Fruit fly (Drosophila melanogaster): ENCODE measurements around the gene CG8132.
A peak's percentile ranks its signal among the peaks of the same experiment; 100 is the strongest.

- TF ChIP-seq CG3032 (tag; optimal IDR thresholded peaks at IDR 0.05) (no peak), vri (GFP tag; optimal IDR thresholded peaks at IDR 0.05) (peak; percentile 27)
Measured at dm6 chr3R:9422338-9422737, 21.0 kb downstream of the CG8132 start.
